Worm (Caenorhabditis elegans): Measurements from ENCODE around the gene srg-48.
A peak's percentile ranks its signal among the peaks of the same experiment; 100 is the strongest.

The srg-48 gene

ce11 chrIV:7047762-7048178, 24.4 kb upstream of the srg-48 start (continued):
- TF ChIP-seq cebp-1 (GFP tag; IDR thresholded peaks at IDR 0.05) (no peak), cebp-1 (tag; optimal IDR thresholded peaks at IDR 0.05) (peak; percentile 68), Y95B8A.8 (GFP tag; IDR thresholded peaks at IDR 0.05) (no peak), rpc-1 (optimal IDR thresholded peaks at IDR 0.05) (no peak), rpc-1 (tag; optimal IDR thresholded peaks at IDR 0.05) (no peak), snpc-1.1 (tag; optimal IDR thresholded peaks at IDR 0.05; ENCODE audit: insufficient read depth) (no peak), ztf-18 (tag; optimal IDR thresholded peaks at IDR 0.05) (peak; percentile 20), dox-1 (GFP tag; IDR thresholded peaks at IDR 0.05) (peak; percentile 49; the same call in 1 of the 2 replicates), gei-17 (GFP tag; optimal IDR thresholded peaks at IDR 0.05) (no peak), tbx-9 (tag; optimal IDR thresholded peaks at IDR 0.05; ENCODE audit: borderline replicate concordance) (no peak), hmg-1.2 (GFP tag; IDR thresholded peaks at IDR 0.05) (peak; percentile 70; the same call in 1 of the 2 replicates), hsf-1 (GFP tag; IDR thresholded peaks at IDR 0.05) (no peak)

DNA sequence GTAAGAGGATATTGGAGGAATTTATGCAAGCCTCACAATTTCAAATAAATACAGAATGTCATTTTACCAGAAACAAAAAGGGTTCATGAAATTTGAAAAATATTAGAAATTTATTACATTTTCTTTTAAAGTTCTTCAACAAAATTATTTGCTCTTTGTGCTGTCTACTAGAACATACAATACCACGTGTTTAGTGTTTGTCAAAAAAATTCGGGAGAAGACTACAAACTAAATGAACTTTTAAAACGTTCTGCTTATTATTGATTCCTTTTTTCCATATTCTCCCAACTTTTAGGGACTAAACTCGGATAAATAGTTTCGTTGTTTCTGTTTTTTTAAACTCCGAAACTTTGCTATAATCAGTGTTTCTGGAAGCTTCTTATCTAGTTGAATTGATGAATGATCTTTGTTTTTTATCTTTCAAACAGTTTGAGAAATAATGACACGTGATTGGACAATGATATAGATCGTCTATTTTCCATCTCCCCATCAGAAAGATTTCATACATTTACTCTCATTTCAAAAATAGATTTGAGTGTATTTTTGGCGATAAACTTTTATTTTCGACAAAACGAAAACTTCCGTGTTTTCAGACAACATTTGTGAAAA, 23.5 kb upstream of the srg-48 start:
- TF ChIP-seq Y53G8AR.9 (GFP tag; conservative IDR thresholded peaks at IDR 0.05): no peak
- TF ChIP-seq snpc-1.3 (tag; optimal IDR thresholded peaks at IDR 0.05; ENCODE audit: insufficient read depth): no peak
- TF ChIP-seq madf-10 (tag; optimal IDR thresholded peaks at IDR 0.05): no peak
- TF ChIP-seq lir-1 (GFP tag; conservative IDR thresholded peaks at IDR 0.05): no peak
- peak; percentile 43 for TF ChIP-seq ama-1 (optimal IDR thresholded peaks at IDR 0.05)
- no peak for TF ChIP-seq ama-1 (GFP tag; optimal IDR thresholded peaks at IDR 0.05)
- TF ChIP-seq F39B2.1 (GFP tag; IDR thresholded peaks at IDR 0.05): no peak
- no peak for TF ChIP-seq pbrm-1 (GFP tag; IDR thresholded peaks at IDR 0.05)
- peak; percentile 12 for TF ChIP-seq lin-40 (tag; optimal IDR thresholded peaks at IDR 0.05)
- no peak for TF ChIP-seq T26A5.8 (tag; optimal IDR thresholded peaks at IDR 0.05)
- no peak for TF ChIP-seq K11D2.4 (GFP tag; IDR thresholded peaks at IDR 0.05)
- peak; percentile 65 for TF ChIP-seq hsf-1 (GFP tag; IDR thresholded peaks at IDR 0.05)
- TF ChIP-seq athp-1 (tag; optimal IDR thresholded peaks at IDR 0.05): no peak
- TF ChIP-seq repo-1 (tag; optimal IDR thresholded peaks at IDR 0.05): no peak
- no peak for TF ChIP-seq snpc-1.1 (tag; optimal IDR thresholded peaks at IDR 0.05; ENCODE audit: insufficient read depth)
- TF ChIP-seq sdz-38 (tag; optimal IDR thresholded peaks at IDR 0.05): no peak
- no peak for TF ChIP-seq T07F8.4 (tag; optimal IDR thresholded peaks at IDR 0.05)
- no peak for TF ChIP-seq efl-1 (GFP tag; optimal IDR thresholded peaks at IDR 0.05)
- peak; percentile 3 for TF ChIP-seq unc-62 (GFP tag; optimal IDR thresholded peaks at IDR 0.05)
- TF ChIP-seq hlh-26 (GFP tag; conservative IDR thresholded peaks at IDR 0.05): no peak
- no peak for TF ChIP-seq sea-2 (GFP tag; IDR thresholded peaks at IDR 0.05)
- no peak for TF ChIP-seq Y67H2A.10 (GFP tag; conservative IDR thresholded peaks at IDR 0.05)
- no peak for TF ChIP-seq F10E7.11 (tag; optimal IDR thresholded peaks at IDR 0.05)
- peak; percentile 67 for TF ChIP-seq pha-4 (tag; optimal IDR thresholded peaks at IDR 0.05)
- no peak for TF ChIP-seq bed-1 (GFP tag; IDR thresholded peaks at IDR 0.05)
- TF ChIP-seq ceh-91 (GFP tag; IDR thresholded peaks at IDR 0.05): no peak
- TF ChIP-seq akir-1 (GFP tag; optimal IDR thresholded peaks at IDR 0.05): no peak
- no peak for TF ChIP-seq Y56A3A.18 (GFP tag; IDR thresholded peaks at IDR 0.05)
- peak; percentile 17 for TF ChIP-seq ZK185.1 (tag; optimal IDR thresholded peaks at IDR 0.05; ENCODE audit: poor library complexity, severe bottlenecking)
- no peak for TF ChIP-seq nhr-80 (tag; optimal IDR thresholded peaks at IDR 0.05)
- no peak for TF ChIP-seq egrh-3 (GFP tag; IDR thresholded peaks at IDR 0.05)
- no peak for TF ChIP-seq dpl-1 (GFP tag; optimal IDR thresholded peaks at IDR 0.05)
- no peak for TF ChIP-seq mes-4 (tag; optimal IDR thresholded peaks at IDR 0.05)
- TF ChIP-seq zim-3 (tag; optimal IDR thresholded peaks at IDR 0.05): no peak
- no peak for TF ChIP-seq tbx-9 (tag; optimal IDR thresholded peaks at IDR 0.05; ENCODE audit: borderline replicate concordance)
- TF ChIP-seq dpff-1 (tag; optimal IDR thresholded peaks at IDR 0.05): no peak
- no peak for TF ChIP-seq lag-1 (GFP tag; IDR thresholded peaks at IDR 0.05)
- TF ChIP-seq ztf-18 (tag; optimal IDR thresholded peaks at IDR 0.05): no peak
- TF ChIP-seq gei-17 (GFP tag; optimal IDR thresholded peaks at IDR 0.05): no peak
- no peak for TF ChIP-seq ztf-22 (GFP tag; optimal IDR thresholded peaks at IDR 0.05)
- no peak for TF ChIP-seq nhr-27 (tag; optimal IDR thresholded peaks at IDR 0.05)

Measured in whole organism, young adult.